Worm (Caenorhabditis elegans) whole organism, young adult: ENCODE measurements around the gene gpa-7.
A peak's percentile ranks its signal among the peaks of the same experiment; 100 is the strongest.

Experiments used
- B0336.3 ChIP-seq: fragments of 200-800 bp; sonication (Bioruptor generic); IDR thresholded peaks from 2 replicates; pipeline ENCODE4 v1.3.6; 2022; ENCODE audit warnings: missing genetic modification characterization, missing compliant biosample characterization
- C06A6.2 ChIP-seq: fragments of 200-800 bp; sonication (Bioruptor generic); conservative IDR thresholded peaks from 2 replicates; pipeline ENCODE4 v1.3.6; 2022; ENCODE audit warnings: missing genetic modification characterization, missing compliant biosample characterization
- F23B12.7 ChIP-seq: sonication (generic microtip); optimal IDR thresholded peaks from 2 replicates; lab custom pipeline; 2017; ENCODE audit warnings: missing genetic modification characterization, mild to moderate bottlenecking, missing compliant biosample characterization, antibody characterized with exemption, moderate library complexity; ENCODE audit not compliant: insufficient read depth
- T07F8.4 ChIP-seq: sonication (generic microtip); optimal IDR thresholded peaks from 2 replicates; lab custom pipeline; 2016; ENCODE audit warnings: mild to moderate bottlenecking, missing genetic modification characterization, moderate library complexity, missing compliant biosample characterization
- T26A5.8 ChIP-seq: sonication (generic microtip); optimal IDR thresholded peaks from 2 replicates; lab custom pipeline; 2016; ENCODE audit warnings: missing genetic modification characterization, missing compliant biosample characterization
- Y56A3A.18 ChIP-seq: fragments of 200-800 bp; sonication (Bioruptor generic); IDR thresholded peaks from 2 replicates; pipeline ENCODE4 v1.3.6; 2022; ENCODE audit warnings: missing genetic modification reagents, missing genetic modification characterization, missing compliant biosample characterization
- Y67H2A.10 ChIP-seq: fragments of 200-800 bp; sonication (Bioruptor generic); conservative IDR thresholded peaks from 2 replicates; pipeline ENCODE4 v1.3.6; 2022; ENCODE audit warnings: missing genetic modification reagents, missing genetic modification characterization, missing compliant biosample characterization
- akir-1 ChIP-seq: fragments of 200-800 bp; sonication (Bioruptor generic); optimal IDR thresholded peaks from 2 replicates; lab custom pipeline; 2018; ENCODE audit warnings: mild to moderate bottlenecking, missing genetic modification characterization, moderate library complexity, missing compliant biosample characterization
- ama-1 ChIP-seq, 3 experiments: fragments of 150-350 bp in 1 of 3; sonication (generic microtip) in 2 of 3; optimal IDR thresholded peaks; 2 replicates each; lab custom pipeline; 2014 to 2018; ENCODE audit warnings: missing biosample characterization in 2 of 3, missing genetic modification characterization in 2 of 3, missing genetic modification reagents in 2 of 3
- attf-5 ChIP-seq: fragments of 200-800 bp; sonication (Bioruptor generic); optimal IDR thresholded peaks from 2 replicates; lab custom pipeline; 2018; ENCODE audit warnings: mild to moderate bottlenecking, missing genetic modification characterization, missing compliant biosample characterization
- bed-1 ChIP-seq: fragments of 200-800 bp; sonication (Bioruptor generic); IDR thresholded peaks from 2 replicates; pipeline ENCODE4 v1.3.6; 2022; ENCODE audit warnings: missing genetic modification reagents, missing genetic modification characterization, missing compliant biosample characterization
- bed-2 ChIP-seq: fragments of 200-800 bp; sonication (Bioruptor generic); IDR thresholded peaks from 2 replicates; pipeline ENCODE4 v1.3.6; 2022; ENCODE audit warnings: missing genetic modification reagents, missing genetic modification characterization, missing compliant biosample characterization
- ceh-40 ChIP-seq: fragments of 200-800 bp; sonication (Bioruptor generic); IDR thresholded peaks from 2 replicates; pipeline ENCODE4 v1.3.6; 2022; ENCODE audit warnings: missing genetic modification characterization, missing compliant biosample characterization
- dox-1 ChIP-seq: fragments of 200-800 bp; sonication (Bioruptor generic); IDR thresholded peaks from 2 replicates; pipeline ENCODE4 v1.3.6; 2022; ENCODE audit warnings: missing genetic modification reagents, missing genetic modification characterization, missing compliant biosample characterization
- efl-1 ChIP-seq: fragments of 150-350 bp; optimal IDR thresholded peaks from 2 replicates; lab custom pipeline; 2014; ENCODE audit warnings: missing biosample characterization, missing genetic modification reagents, missing genetic modification characterization
- egrh-3 ChIP-seq: fragments of 200-800 bp; sonication (Bioruptor generic); IDR thresholded peaks from 2 replicates; pipeline ENCODE4 v1.3.6; 2022; ENCODE audit warnings: missing genetic modification reagents, missing genetic modification characterization, missing compliant biosample characterization
- ekl-4 ChIP-seq: fragments of 200-800 bp; sonication (Bioruptor generic); IDR thresholded peaks from 2 replicates; pipeline ENCODE4 v1.3.6; 2022; ENCODE audit warnings: missing genetic modification reagents, missing genetic modification characterization, missing compliant biosample characterization
- him-1 ChIP-seq: sonication (generic microtip); optimal IDR thresholded peaks from 2 replicates; lab custom pipeline; 2016; ENCODE audit warnings: missing genotype, missing genetic modification reagents, missing genetic modification characterization, missing compliant biosample characterization
- hmg-1.2 ChIP-seq: fragments of 200-800 bp; sonication (Bioruptor generic); IDR thresholded peaks from 2 replicates; pipeline ENCODE4 v1.3.6; 2022; ENCODE audit warnings: missing genetic modification reagents, missing genetic modification characterization, missing compliant biosample characterization
- hsf-1 ChIP-seq: fragments of 200-800 bp; sonication (Bioruptor generic); IDR thresholded peaks from 2 replicates; pipeline ENCODE4 v1.3.6; 2022; ENCODE audit warnings: missing genetic modification reagents, missing genetic modification characterization, missing compliant biosample characterization
- lag-1 ChIP-seq: fragments of 200-800 bp; sonication (Bioruptor generic); IDR thresholded peaks from 2 replicates; pipeline ENCODE4 v1.3.6; 2022; ENCODE audit warnings: missing genetic modification reagents, missing genetic modification characterization, missing compliant biosample characterization
- let-526 ChIP-seq: fragments of 200-800 bp; sonication (Bioruptor generic); IDR thresholded peaks from 2 replicates; pipeline ENCODE4 v1.3.6; 2022; ENCODE audit warnings: missing genetic modification reagents, missing genetic modification characterization, missing compliant biosample characterization
- lin-35 ChIP-seq, 3 experiments: fragments of 150-350 bp in 2 of 3; sonication (generic microtip) in 1 of 3; optimal IDR thresholded peaks; 2 replicates each; lab custom pipeline; 2014 to 2018; ENCODE audit warnings: missing biosample characterization in 3 of 3, missing genetic modification characterization in 3 of 3, missing genetic modification reagents in 3 of 3
- lin-40 ChIP-seq: sonication (generic microtip); optimal IDR thresholded peaks from 2 replicates; lab custom pipeline; 2016; ENCODE audit warnings: missing genetic modification characterization, mild to moderate bottlenecking, missing compliant biosample characterization, missing genotype, missing genetic modification reagents
- lin-54 ChIP-seq: fragments of 200-800 bp; sonication (Bioruptor generic); optimal IDR thresholded peaks from 2 replicates; lab custom pipeline; 2018; ENCODE audit warnings: mild to moderate bottlenecking, missing genetic modification characterization, missing compliant biosample characterization
- lir-1 ChIP-seq: fragments of 200-800 bp; sonication (Bioruptor generic); conservative IDR thresholded peaks from 2 replicates; pipeline ENCODE4 v1.3.6; 2022; ENCODE audit warnings: missing genetic modification reagents, missing genetic modification characterization, missing compliant biosample characterization
- lsl-1 ChIP-seq: fragments of 200-800 bp; sonication (Bioruptor generic); optimal IDR thresholded peaks from 2 replicates; lab custom pipeline; 2018; ENCODE audit warnings: mild to moderate bottlenecking, missing genetic modification characterization, moderate library complexity, missing compliant biosample characterization
- lsy-27 ChIP-seq: sonication (generic microtip); optimal IDR thresholded peaks from 2 replicates; lab custom pipeline; 2017; ENCODE audit warnings: missing genetic modification characterization, mild to moderate bottlenecking, missing compliant biosample characterization, antibody characterized with exemption, missing genotype, borderline replicate concordance; ENCODE audit not compliant: insufficient read depth
- madf-8 ChIP-seq: fragments of 200-800 bp; sonication (Bioruptor generic); conservative IDR thresholded peaks from 2 replicates; pipeline ENCODE4 v1.3.6; 2022; ENCODE audit warnings: missing genetic modification reagents, missing genetic modification characterization, missing compliant biosample characterization
- mcd-1 ChIP-seq: fragments of 200-800 bp; sonication (Bioruptor generic); IDR thresholded peaks from 2 replicates; pipeline ENCODE4 v1.3.6; 2022; ENCODE audit warnings: missing genetic modification reagents, missing genetic modification characterization, missing compliant biosample characterization
- nfya-1 ChIP-seq: sonication (generic microtip); optimal IDR thresholded peaks from 2 replicates; lab custom pipeline; 2017; ENCODE audit warnings: antibody characterized with exemption, missing compliant biosample characterization, missing genetic modification characterization, borderline replicate concordance; ENCODE audit not compliant: insufficient read depth
- nfya-2 ChIP-seq: fragments of 200-800 bp; sonication (Bioruptor generic); IDR thresholded peaks from 2 replicates; pipeline ENCODE4 v1.3.6; 2022; ENCODE audit warnings: missing genetic modification reagents, missing genetic modification characterization, missing compliant biosample characterization
- nhr-179 ChIP-seq: sonication (generic microtip); optimal IDR thresholded peaks from 2 replicates; lab custom pipeline; 2016; ENCODE audit warnings: mild to moderate bottlenecking, missing genetic modification characterization, missing compliant biosample characterization
- nhr-27 ChIP-seq: fragments of 200-800 bp; sonication (Bioruptor generic); optimal IDR thresholded peaks from 2 replicates; lab custom pipeline; 2018; ENCODE audit warnings: mild to moderate bottlenecking, missing genetic modification characterization, moderate library complexity, missing compliant biosample characterization
- nhr-80 ChIP-seq: sonication (generic microtip); optimal IDR thresholded peaks from 2 replicates; lab custom pipeline; 2016; ENCODE audit warnings: missing genetic modification characterization, missing compliant biosample characterization
- rec-8 ChIP-seq, 2 experiments: sonication (generic microtip); optimal IDR thresholded peaks; 2 replicates each; lab custom pipeline; 2016; ENCODE audit warnings: mild to moderate bottlenecking in 2 of 2, missing genetic modification characterization in 2 of 2, missing genetic modification reagents in 2 of 2, missing genotype in 2 of 2, missing biosample characterization in 1 of 2, missing compliant biosample characterization in 1 of 2, moderate library complexity in 1 of 2
- rpc-1 ChIP-seq, 2 experiments: fragments of 150-350 bp in 1 of 2; sonication (generic microtip) in 1 of 2; optimal IDR thresholded peaks; 2 replicates each; lab custom pipeline; 2014 to 2018; ENCODE audit warnings: missing biosample characterization in 1 of 2, missing genetic modification characterization in 1 of 2, missing genetic modification reagents in 1 of 2, missing genotype in 1 of 2
- sea-2 ChIP-seq: fragments of 200-800 bp; sonication (Bioruptor generic); IDR thresholded peaks from 2 replicates; pipeline ENCODE4 v1.3.6; 2022; ENCODE audit warnings: missing genetic modification characterization, missing compliant biosample characterization
- snpc-3.4 ChIP-seq: sonication (generic microtip); optimal IDR thresholded peaks from 2 replicates; lab custom pipeline; 2017; ENCODE audit warnings: missing genetic modification characterization, mild to moderate bottlenecking, missing compliant biosample characterization, antibody characterized with exemption, moderate library complexity, missing genotype, missing genetic modification reagents
- somi-1 ChIP-seq: fragments of 200-800 bp; sonication (Bioruptor generic); optimal IDR thresholded peaks from 2 replicates; lab custom pipeline; 2018; ENCODE audit warnings: mild to moderate bottlenecking, missing genetic modification characterization, missing compliant biosample characterization
- zfh-2 ChIP-seq: fragments of 200-800 bp; sonication (Bioruptor generic); conservative IDR thresholded peaks from 2 replicates; pipeline ENCODE4 v1.3.6; 2022; ENCODE audit warnings: missing genetic modification reagents, missing genetic modification characterization, missing compliant biosample characterization
- ztf-22 ChIP-seq: fragments of 200-800 bp; sonication (Bioruptor generic); optimal IDR thresholded peaks from 2 replicates; lab custom pipeline; 2018; ENCODE audit warnings: mild to moderate bottlenecking, missing genetic modification characterization, moderate library complexity, missing compliant biosample characterization
- ztf-26 ChIP-seq: sonication (generic microtip); optimal IDR thresholded peaks from 2 replicates; lab custom pipeline; 2017; ENCODE audit warnings: missing genetic modification characterization, missing compliant biosample characterization
- ztf-28 ChIP-seq: fragments of 200-800 bp; sonication (Bioruptor generic); IDR thresholded peaks from 2 replicates; pipeline ENCODE4 v1.3.6; 2022; ENCODE audit warnings: missing genetic modification reagents, missing genetic modification characterization, missing compliant biosample characterization
- ztf-3 ChIP-seq: fragments of 200-800 bp; sonication (Bioruptor generic); optimal IDR thresholded peaks from 2 replicates; lab custom pipeline; 2018; ENCODE audit warnings: mild to moderate bottlenecking, missing genetic modification characterization, missing compliant biosample characterization

Gene gpa-7

DNA sequence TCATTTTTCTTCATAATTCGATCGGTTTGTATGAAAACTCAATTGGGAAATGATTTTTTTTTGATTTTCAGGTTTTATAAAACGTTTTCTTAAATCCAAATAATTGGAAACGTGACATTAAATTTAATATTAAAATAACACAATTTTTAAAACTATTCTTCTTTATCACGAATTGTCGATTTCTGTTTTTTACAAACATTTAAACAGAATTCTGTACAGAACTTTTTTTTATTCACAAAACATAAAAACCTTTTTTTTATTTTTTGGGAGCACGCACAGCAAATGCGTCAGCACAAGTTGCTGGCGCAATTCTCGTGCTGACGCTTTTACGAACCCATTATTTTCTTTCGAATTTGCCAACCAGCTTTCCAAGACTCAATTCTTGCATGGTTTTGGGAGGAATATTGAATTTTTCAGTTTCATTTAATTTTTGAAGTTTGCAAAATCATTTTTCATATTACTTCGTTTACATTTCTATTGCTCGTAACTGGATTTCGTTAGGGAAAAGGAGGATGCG, 30.0 kb upstream of the gpa-7 start, which contains the start of gene mpz-5 (continued):
- TF ChIP-seq ztf-28, result no peak
- no peak for TF ChIP-seq somi-1
- no peak for TF ChIP-seq T26A5.8
- no peak for TF ChIP-seq nhr-179 (tag; lab: Kevin White, UChicago)
- TF ChIP-seq sea-2, result no peak
- no peak for TF ChIP-seq egrh-3
- no peak for TF ChIP-seq nhr-80 (tag; lab: Kevin White, UChicago)
- no peak for TF ChIP-seq ekl-4 (GFP tag; lab: Robert Waterston, UW)
- TF ChIP-seq ama-1 (optimal IDR thresholded peaks at IDR 0.05; lab: Kevin White, UChicago), result no peak
- TF ChIP-seq ama-1 (GFP tag; optimal IDR thresholded peaks at IDR 0.05; lab: Kevin White, UChicago), result no peak
- no peak for TF ChIP-seq rec-8 (tag; optimal IDR thresholded peaks at IDR 0.05; lab: Kevin White, UChicago)
- no peak for TF ChIP-seq ceh-40 (GFP tag; lab: Robert Waterston, UW)
- TF ChIP-seq bed-2, result no peak
- no peak for TF ChIP-seq ztf-3
- no peak for TF ChIP-seq ztf-22 (GFP tag; lab: Kevin White, UChicago)
- TF ChIP-seq lin-40 (tag; lab: Kevin White, UChicago), result peak; percentile 68
- peak in 1 of 3 experiments; percentile 64 for TF ChIP-seq lin-35 (GFP tag; optimal IDR thresholded peaks at IDR 0.05; lab: Kevin White, UChicago)
- no peak for TF ChIP-seq C06A6.2 (GFP tag; lab: Robert Waterston, UW)
- TF ChIP-seq bed-1, result no peak
- TF ChIP-seq akir-1 (GFP tag; lab: Kevin White, UChicago), result no peak
- peak; percentile 41 for TF ChIP-seq attf-5 (GFP tag; lab: Kevin White, UChicago)
- no peak for TF ChIP-seq lir-1
- TF ChIP-seq rpc-1 (optimal IDR thresholded peaks at IDR 0.05; lab: Kevin White, UChicago), result no peak
- TF ChIP-seq rpc-1 (tag; optimal IDR thresholded peaks at IDR 0.05; lab: Kevin White, UChicago), result no peak
- TF ChIP-seq efl-1 (GFP tag; lab: Kevin White, UChicago), result no peak
- peak; percentile 66 for TF ChIP-seq dox-1 (GFP tag; lab: Robert Waterston, UW)
- TF ChIP-seq madf-8 (GFP tag; lab: Robert Waterston, UW), result no peak
- TF ChIP-seq ztf-26 (tag; lab: Kevin White, UChicago), result no peak
- TF ChIP-seq B0336.3 (GFP tag; lab: Robert Waterston, UW), result peak; percentile 46; the same call in 1 of the 2 replicates
- TF ChIP-seq lsy-27, result no peak
- TF ChIP-seq T07F8.4 (tag; lab: Kevin White, UChicago), result no peak
- TF ChIP-seq lsl-1, result peak; percentile 50
- no peak for TF ChIP-seq lag-1 (GFP tag; lab: Robert Waterston, UW)
- TF ChIP-seq nfya-2 (GFP tag; lab: Robert Waterston, UW), result no peak
- no peak for TF ChIP-seq snpc-3.4 (tag; lab: Kevin White, UChicago)
- TF ChIP-seq nfya-1 (tag; lab: Kevin White, UChicago), result no peak
- TF ChIP-seq Y67H2A.10 (GFP tag; lab: Robert Waterston, UW), result no peak
- TF ChIP-seq hsf-1 (GFP tag; lab: Robert Waterston, UW), result 0 out of 2 replicates have a peak, but pooled peaks have one; percentile 45
- peak; percentile 64 for TF ChIP-seq lin-54 (GFP tag; lab: Kevin White, UChicago)
- no peak for TF ChIP-seq nhr-27 (tag; lab: Kevin White, UChicago)
- 0 out of 2 replicates have a peak, but pooled peaks have one; percentile 10 for TF ChIP-seq Y56A3A.18 (GFP tag; lab: Robert Waterston, UW)
- peak; percentile 52 for TF ChIP-seq F23B12.7 (tag; lab: Kevin White, UChicago)
- TF ChIP-seq hmg-1.2, result peak; percentile 50
- TF ChIP-seq him-1 (tag; lab: Kevin White, UChicago), result no peak
- peak; percentile 69 for TF ChIP-seq mcd-1 (GFP tag; lab: Robert Waterston, UW)
- no peak for TF ChIP-seq zfh-2
- no peak for TF ChIP-seq let-526 (GFP tag; lab: Robert Waterston, UW)
- TF ChIP-seq, all 124 proteins: peak for 32
